Worm (Caenorhabditis elegans) whole organism, L4 larva: ENCODE measurements around the gene tmd-2.

Experiments
- D1046.2 ChIP-seq: fragments of 200-800 bp; sonication (Bioruptor generic); IDR thresholded peaks from 2 replicates; pipeline ENCODE4 v1.3.6; 2022; ENCODE audit warnings: missing genetic modification characterization, missing compliant biosample characterization
- F37D6.2 ChIP-seq: sonication (generic microtip); optimal IDR thresholded peaks from 2 replicates; lab custom pipeline; 2016; ENCODE audit warnings: mild to moderate bottlenecking, missing genetic modification characterization, missing compliant biosample characterization
- F44E2.7 ChIP-seq: fragments of 200-800 bp; sonication (Bioruptor generic); IDR thresholded peaks from 2 replicates; pipeline ENCODE4 v2.1.2; 2022; ENCODE audit warnings: missing genetic modification characterization, missing compliant biosample characterization
- F49E8.2 ChIP-seq: sonication (generic microtip); optimal IDR thresholded peaks from 2 replicates; lab custom pipeline; 2016; ENCODE audit warnings: missing compliant biosample characterization, mild to moderate bottlenecking, missing genetic modification characterization, borderline replicate concordance
- R02D3.7 ChIP-seq: fragments of 150-350 bp; sonication (generic microtip); optimal IDR thresholded peaks from 3 replicates; lab custom pipeline; 2014; ENCODE audit warnings: missing biosample characterization, missing genetic modification characterization
- Y105C5A.15 ChIP-seq: fragments of 200-800 bp; sonication (Bioruptor generic); IDR thresholded peaks from 2 replicates; pipeline ENCODE4 v1.3.6; 2022; ENCODE audit warnings: missing genetic modification characterization, missing compliant biosample characterization
- Y48G9A.11 ChIP-seq: fragments of 200-800 bp; sonication (Bioruptor generic); IDR thresholded peaks from 2 replicates; pipeline ENCODE4 v1.3.6; 2022; ENCODE audit warnings: missing genetic modification reagents, missing genetic modification characterization, missing compliant biosample characterization
- Y5F2A.4 ChIP-seq: fragments of 200-800 bp; sonication (Bioruptor generic); optimal IDR thresholded peaks from 2 replicates; lab custom pipeline; 2018; ENCODE audit warnings: mild to moderate bottlenecking, missing genetic modification characterization, missing compliant biosample characterization
- Y75B8A.6 ChIP-seq: fragments of 200-800 bp; sonication (Bioruptor generic); IDR thresholded peaks from 2 replicates; pipeline ENCODE4 v1.3.6; 2022; ENCODE audit warnings: missing genetic modification reagents, missing genetic modification characterization, missing compliant biosample characterization
- ama-1 ChIP-seq: fragments of 150-350 bp; optimal IDR thresholded peaks from 2 replicates; lab custom pipeline; 2014; ENCODE audit warnings: inconsistent platforms, mixed read lengths
- ceh-32 ChIP-seq: sonication (generic microtip); optimal IDR thresholded peaks from 2 replicates; lab custom pipeline; 2016; ENCODE audit warnings: mild to moderate bottlenecking, missing genetic modification characterization, missing compliant biosample characterization; ENCODE audit not compliant: poor library complexity
- ceh-62 ChIP-seq: sonication (generic microtip); optimal IDR thresholded peaks from 2 replicates; lab custom pipeline; 2017; ENCODE audit warnings: missing biosample characterization, missing genetic modification characterization
- cey-2 ChIP-seq: sonication (generic microtip); optimal IDR thresholded peaks from 3 replicates; lab custom pipeline; 2017; ENCODE audit warnings: missing genetic modification characterization, mild to moderate bottlenecking, missing compliant biosample characterization, antibody characterized with exemption, borderline replicate concordance; ENCODE audit not compliant: insufficient read depth
- ctbp-1 ChIP-seq: fragments of 200-800 bp; sonication (Bioruptor generic); IDR thresholded peaks from 2 replicates; pipeline ENCODE4 v1.3.6; 2022; ENCODE audit warnings: missing genetic modification reagents, missing genetic modification characterization, missing compliant biosample characterization
- daf-12 ChIP-seq: fragments of 150-350 bp; optimal IDR thresholded peaks from 2 replicates; lab custom pipeline; 2014; ENCODE audit warnings: missing biosample characterization, missing genetic modification reagents, missing genetic modification characterization
- daf-16 ChIP-seq, 3 experiments: sonication (generic microtip); optimal IDR thresholded peaks; 2 replicates each; lab custom pipeline; 2016 to 2017; ENCODE audit warnings: missing genetic modification characterization in 3 of 3, missing genetic modification reagents in 3 of 3, mild to moderate bottlenecking in 2 of 3, missing compliant biosample characterization in 2 of 3, missing biosample characterization in 1 of 3, moderate library complexity in 1 of 3
- daf-19 ChIP-seq: fragments of 200-800 bp; sonication (Bioruptor generic); conservative IDR thresholded peaks from 2 replicates; pipeline ENCODE4 v1.3.6; 2022; ENCODE audit warnings: missing genetic modification characterization, missing compliant biosample characterization
- dmd-8 ChIP-seq: fragments of 200-800 bp; sonication (Bioruptor generic); IDR thresholded peaks from 2 replicates; pipeline ENCODE4 v1.3.6; 2022; ENCODE audit warnings: missing genetic modification characterization, missing compliant biosample characterization
- dmd-9 ChIP-seq: fragments of 200-800 bp; sonication (Bioruptor generic); IDR thresholded peaks from 2 replicates; pipeline ENCODE4 v1.3.6; 2022; ENCODE audit warnings: missing genetic modification reagents, missing genetic modification characterization, missing compliant biosample characterization
- dve-1 ChIP-seq: sonication (generic microtip); optimal IDR thresholded peaks from 2 replicates; lab custom pipeline; 2017; ENCODE audit warnings: antibody characterized with exemption, mild to moderate bottlenecking, missing genetic modification characterization, missing compliant biosample characterization; ENCODE audit not compliant: insufficient read depth
- egl-27 ChIP-seq: sonication (generic microtip); optimal IDR thresholded peaks from 3 replicates; lab custom pipeline; 2017; ENCODE audit warnings: missing biosample characterization, missing genetic modification reagents, missing genetic modification characterization
- egl-43 ChIP-seq: fragments of 200-800 bp; sonication (Bioruptor generic); IDR thresholded peaks from 2 replicates; pipeline ENCODE4 v1.3.6; 2022; ENCODE audit warnings: missing genetic modification reagents, missing genetic modification characterization, missing compliant biosample characterization
- hlh-11 ChIP-seq: fragments of 200-800 bp; sonication (Bioruptor generic); optimal IDR thresholded peaks from 2 replicates; lab custom pipeline; 2018; ENCODE audit warnings: mild to moderate bottlenecking, missing genetic modification characterization, missing compliant biosample characterization
- lim-7 ChIP-seq: fragments of 200-800 bp; sonication (Bioruptor generic); IDR thresholded peaks from 2 replicates; pipeline ENCODE4 v1.3.6; 2022; ENCODE audit warnings: missing genetic modification characterization, missing compliant biosample characterization
- mxl-3 ChIP-seq: fragments of 200-800 bp; sonication (Bioruptor generic); optimal IDR thresholded peaks from 2 replicates; lab custom pipeline; 2018; ENCODE audit warnings: mild to moderate bottlenecking, missing genetic modification characterization, missing compliant biosample characterization
- nhr-10 ChIP-seq: fragments of 150-350 bp; optimal IDR thresholded peaks from 2 replicates; lab custom pipeline; 2014; ENCODE audit warnings: missing biosample characterization, missing genetic modification characterization
- nhr-102 ChIP-seq: sonication (generic microtip); optimal IDR thresholded peaks from 2 replicates; lab custom pipeline; 2016; ENCODE audit warnings: mild to moderate bottlenecking, missing genetic modification characterization, moderate library complexity, missing compliant biosample characterization
- nhr-11 ChIP-seq: fragments of 150-350 bp; optimal IDR thresholded peaks from 2 replicates; lab custom pipeline; 2014; ENCODE audit warnings: missing biosample characterization, missing genetic modification characterization
- nhr-237 ChIP-seq: sonication (generic microtip); optimal IDR thresholded peaks from 2 replicates; lab custom pipeline; 2017; ENCODE audit warnings: missing biosample characterization, missing genetic modification characterization
- nhr-28 ChIP-seq: fragments of 150-350 bp; optimal IDR thresholded peaks from 2 replicates; lab custom pipeline; 2014; ENCODE audit warnings: missing biosample characterization, missing genetic modification characterization
- nhr-48 ChIP-seq: sonication (generic microtip); optimal IDR thresholded peaks from 2 replicates; lab custom pipeline; 2016; ENCODE audit warnings: mild to moderate bottlenecking, missing genetic modification characterization, missing compliant biosample characterization
- nhr-77 ChIP-seq: fragments of 150-350 bp; optimal IDR thresholded peaks from 2 replicates; lab custom pipeline; 2014; ENCODE audit warnings: missing biosample characterization, missing genetic modification characterization
- php-3 ChIP-seq: fragments of 200-800 bp; sonication (Bioruptor generic); IDR thresholded peaks from 2 replicates; pipeline ENCODE4 v1.3.6; 2022; ENCODE audit warnings: missing genetic modification reagents, missing genetic modification characterization, missing compliant biosample characterization
- sdz-12 ChIP-seq: fragments of 200-800 bp; sonication (Bioruptor generic); optimal IDR thresholded peaks from 2 replicates; lab custom pipeline; 2018; ENCODE audit warnings: mild to moderate bottlenecking, missing genetic modification characterization, missing compliant biosample characterization
- set-16 ChIP-seq: fragments of 200-800 bp; sonication (Bioruptor generic); IDR thresholded peaks from 2 replicates; pipeline ENCODE4 v1.3.6; 2022; ENCODE audit warnings: missing genetic modification reagents, missing genetic modification characterization, missing compliant biosample characterization
- skn-1 ChIP-seq: fragments of 150-350 bp; optimal IDR thresholded peaks from 2 replicates; lab custom pipeline; 2014; ENCODE audit warnings: missing biosample characterization, missing genetic modification characterization
- snpc-1.2 ChIP-seq: fragments of 200-800 bp; sonication (Bioruptor generic); IDR thresholded peaks from 2 replicates; pipeline ENCODE4 v1.3.6; 2022; ENCODE audit warnings: missing genetic modification reagents, missing genetic modification characterization, missing compliant biosample characterization
- spr-3 ChIP-seq: fragments of 200-800 bp; sonication (Bioruptor generic); optimal IDR thresholded peaks from 2 replicates; lab custom pipeline; 2018; ENCODE audit warnings: mild to moderate bottlenecking, missing genetic modification characterization, missing compliant biosample characterization
- unc-130 ChIP-seq: sonication (generic microtip); optimal IDR thresholded peaks from 2 replicates; lab custom pipeline; 2016; ENCODE audit warnings: missing genetic modification reagents, missing genetic modification characterization, missing compliant biosample characterization
- unc-62 ChIP-seq, 3 experiments: fragments of 150-350 bp in 1 of 3; sonication (generic microtip); optimal IDR thresholded peaks in 2 of 3; peaks in 1 of 3; 1 replicate in 1 of 3; 2 replicates in 2 of 3; lab custom pipeline; 2014 to 2017; ENCODE audit warnings: missing biosample characterization in 3 of 3, missing genetic modification characterization in 3 of 3, missing genetic modification reagents in 3 of 3, missing genotype in 1 of 3
- zag-1 ChIP-seq: fragments of 150-350 bp; optimal IDR thresholded peaks from 2 replicates; lab custom pipeline; 2014; ENCODE audit warnings: missing biosample characterization, missing genetic modification characterization
- zfp-3 ChIP-seq: fragments of 200-800 bp; sonication (Bioruptor generic); conservative IDR thresholded peaks from 2 replicates; pipeline ENCODE4 v1.3.6; 2022; ENCODE audit warnings: missing genetic modification reagents, missing genetic modification characterization, missing compliant biosample characterization
- zip-2 ChIP-seq: fragments of 150-350 bp; optimal IDR thresholded peaks from 2 replicates; lab custom pipeline; 2014; ENCODE audit warnings: missing biosample characterization, missing genetic modification characterization

tmd-2 gene

ce11 chrV:8383716-8384115 lies 49.3 kb downstream of the tmd-2 start, which contains the start of gene F52E1.14 (continued):
- no peak for TF ChIP-seq sdz-12 (GFP tag; lab: Kevin White, UChicago)
- TF ChIP-seq nhr-77, result peak; percentile 84
- peak; percentile 72 for TF ChIP-seq hlh-11
- TF ChIP-seq F37D6.2, result no peak
- no peak for TF ChIP-seq nhr-10
- TF ChIP-seq spr-3 (GFP tag; lab: Kevin White, UChicago), result no peak
- TF ChIP-seq unc-62 (GFP tag; optimal IDR thresholded peaks at IDR 0.05 in 1 of 2; lab: Kevin White, UChicago), result peak in 1 of 2 experiments; percentile 56
- no peak for TF ChIP-seq unc-62 (tag; optimal IDR thresholded peaks at IDR 0.05; lab: Kevin White, UChicago)
- no peak for TF ChIP-seq ceh-32 (tag; lab: Kevin White, UChicago)
- TF ChIP-seq ceh-62 (tag; lab: Kevin White, UChicago), result no peak
- TF ChIP-seq egl-27 (tag; lab: Kevin White, UChicago), result no peak
- no peak for TF ChIP-seq daf-19 (GFP tag; lab: Robert Waterston, UW)
- no peak for TF ChIP-seq set-16 (GFP tag; lab: Robert Waterston, UW)
- no peak for TF ChIP-seq skn-1
- TF ChIP-seq egl-43 (GFP tag; lab: Robert Waterston, UW), result no peak
- TF ChIP-seq php-3 (GFP tag; lab: Robert Waterston, UW), result peak; percentile 37; the same call in 1 of the 2 replicates
- no peak for TF ChIP-seq nhr-237 (tag; lab: Kevin White, UChicago)
- no peak for TF ChIP-seq R02D3.7 (tag; lab: Kevin White, UChicago)
- no peak for TF ChIP-seq Y75B8A.6
- TF ChIP-seq nhr-48 (tag; lab: Kevin White, UChicago), result peak; percentile 11
- TF ChIP-seq F44E2.7 (GFP tag; lab: Robert Waterston, UW), result no peak
- TF ChIP-seq dve-1 (tag; lab: Kevin White, UChicago), result peak; percentile 85
- TF ChIP-seq Y105C5A.15, result no peak
- TF ChIP-seq dmd-9 (GFP tag; lab: Robert Waterston, UW), result no peak
- no peak for TF ChIP-seq F49E8.2 (tag; lab: Kevin White, UChicago)
- TF ChIP-seq cey-2 (tag; lab: Kevin White, UChicago), result peak; percentile 62
- TF ChIP-seq ctbp-1 (GFP tag; lab: Robert Waterston, UW), result no peak
- no peak for TF ChIP-seq ama-1 (lab: Kevin White, UChicago)
- no peak for TF ChIP-seq snpc-1.2 (GFP tag; lab: Robert Waterston, UW)
- no peak for TF ChIP-seq zip-2 (tag; lab: Kevin White, UChicago)
- TF ChIP-seq Y48G9A.11 (GFP tag; lab: Robert Waterston, UW), result no peak
- no peak for TF ChIP-seq Y5F2A.4
- TF ChIP-seq nhr-11, result no peak
- TF ChIP-seq, all 104 proteins: peak for 13

ce11 chrV:8384809-8385208 lies 50.3 kb downstream of the tmd-2 start:
- no peak for TF ChIP-seq lim-7 (GFP tag; lab: Robert Waterston, UW)
- 0 out of 2 replicates have a peak, but pooled peaks have one; percentile 41 for TF ChIP-seq php-3 (GFP tag; lab: Robert Waterston, UW)
- TF ChIP-seq F37D6.2, result no peak
- TF ChIP-seq daf-12, result no peak
- TF ChIP-seq daf-16 (GFP tag; optimal IDR thresholded peaks at IDR 0.05; lab: Kevin White, UChicago), result no peak
- peak; percentile 9 for TF ChIP-seq daf-16 (tag; optimal IDR thresholded peaks at IDR 0.05; lab: Kevin White, UChicago)
- no peak for TF ChIP-seq daf-19 (GFP tag; lab: Robert Waterston, UW)
- no peak for TF ChIP-seq unc-130 (GFP tag; lab: Kevin White, UChicago)
- TF ChIP-seq D1046.2 (GFP tag; lab: Robert Waterston, UW), result 0 out of 2 replicates have a peak, but pooled peaks have one; percentile 37
- TF ChIP-seq nhr-102, result no peak
- no peak for TF ChIP-seq nhr-28
- no peak for TF ChIP-seq zag-1 (tag; lab: Kevin White, UChicago)
- peak; percentile 48; the same call in 1 of the 2 replicates for TF ChIP-seq zfp-3 (GFP tag; lab: Robert Waterston, UW)
- TF ChIP-seq nhr-11, result no peak
- TF ChIP-seq dmd-8 (GFP tag; lab: Robert Waterston, UW), result no peak
- TF ChIP-seq unc-62 (GFP tag; optimal IDR thresholded peaks at IDR 0.05 in 1 of 2; lab: Kevin White, UChicago), result peak in 1 of 2 experiments; percentile 59
- TF ChIP-seq unc-62 (tag; optimal IDR thresholded peaks at IDR 0.05; lab: Kevin White, UChicago), result no peak
- TF ChIP-seq nhr-10, result no peak
- no peak for TF ChIP-seq mxl-3
